Fruit fly (Drosophila melanogaster) whole organism, embryonic: ENCODE measurements around the gene CG6055.

Experiments
- ATbp ChIP-seq: fragments of 200-800 bp; sonication (Bioruptor generic); optimal IDR thresholded peaks from 2 replicates; lab custom pipeline; 2017; ENCODE audit warnings: missing biosample characterization, mild to moderate bottlenecking, missing genetic modification characterization, missing genetic modification reagents
- CG10267 ChIP-seq: fragments of 200-800 bp; sonication (Bioruptor generic); optimal IDR thresholded peaks from 2 replicates; lab custom pipeline; 2018; ENCODE audit warnings: missing biosample characterization, mild to moderate bottlenecking, missing genetic modification characterization, moderate library complexity
- CG10462 ChIP-seq: fragments of 200-800 bp; sonication (Bioruptor generic); optimal IDR thresholded peaks from 2 replicates; lab custom pipeline; 2016; ENCODE audit warnings: missing biosample characterization, missing genetic modification characterization
- CG11093 ChIP-seq: fragments of 200-800 bp; sonication (Bioruptor generic); IDR thresholded peaks from 3 replicates; pipeline ENCODE4 v1.3.6; 2022; ENCODE audit warnings: missing biosample characterization, missing genetic modification characterization
- CG11504 ChIP-seq: fragments of 200-800 bp; sonication (Bioruptor generic); optimal IDR thresholded peaks from 3 replicates; lab custom pipeline; 2019; ENCODE audit warnings: missing biosample characterization, mild to moderate bottlenecking, missing genetic modification characterization, moderate library complexity
- CG13123 ChIP-seq: fragments of 200-800 bp; sonication (Bioruptor generic); optimal IDR thresholded peaks from 2 replicates; lab custom pipeline; 2016; ENCODE audit warnings: missing biosample characterization, missing genetic modification characterization
- CG13624 ChIP-seq: fragments of 200-800 bp; sonication (Bioruptor generic); optimal IDR thresholded peaks from 2 replicates; lab custom pipeline; 2016; ENCODE audit warnings: missing biosample characterization, missing genetic modification characterization
- CG14965 ChIP-seq: fragments of 200-800 bp; sonication (Bioruptor generic); optimal IDR thresholded peaks from 2 replicates; lab custom pipeline; 2016; ENCODE audit warnings: missing biosample characterization, missing genetic modification characterization, borderline replicate concordance
- CG15269 ChIP-seq: fragments of 200-800 bp; sonication (Bioruptor generic); optimal IDR thresholded peaks from 2 replicates; lab custom pipeline; 2018; ENCODE audit warnings: missing biosample characterization, mild to moderate bottlenecking, missing genetic modification characterization, moderate library complexity
- CG16863 ChIP-seq: fragments of 200-800 bp; sonication (Bioruptor generic); optimal IDR thresholded peaks from 3 replicates; lab custom pipeline; 2016; ENCODE audit warnings: missing biosample characterization, missing genetic modification characterization
- CG17359 ChIP-seq: fragments of 200-800 bp; sonication (Bioruptor generic); optimal IDR thresholded peaks from 3 replicates; lab custom pipeline; 2018; ENCODE audit warnings: missing biosample characterization, mild to moderate bottlenecking, missing genetic modification characterization, moderate library complexity
- CG17612 ChIP-seq: fragments of 200-800 bp; sonication (Bioruptor generic); IDR thresholded peaks from 2 replicates; pipeline ENCODE4 v1.3.6; 2022; ENCODE audit warnings: missing biosample characterization, missing genetic modification characterization
- CG17802 ChIP-seq: fragments of 200-800 bp; sonication (Bioruptor generic); optimal IDR thresholded peaks from 2 replicates; lab custom pipeline; 2018; ENCODE audit warnings: missing biosample characterization, mild to moderate bottlenecking, missing genetic modification characterization, moderate library complexity
- CG2199 ChIP-seq: fragments of 200-800 bp; sonication (Bioruptor generic); IDR thresholded peaks from 3 replicates; pipeline ENCODE4 v1.3.6; 2022; ENCODE audit warnings: missing biosample characterization, missing genetic modification characterization
- CG2202 ChIP-seq: fragments of 200-800 bp; sonication (Bioruptor generic); optimal IDR thresholded peaks from 2 replicates; lab custom pipeline; 2018; ENCODE audit warnings: missing biosample characterization, mild to moderate bottlenecking, missing genetic modification characterization
- CG31441 ChIP-seq: fragments of 200-800 bp; sonication (Bioruptor generic); IDR thresholded peaks from 2 replicates; pipeline ENCODE4 v1.3.6; 2022; ENCODE audit warnings: missing biosample characterization, missing genetic modification characterization
- CG3407 ChIP-seq: fragments of 200-800 bp; sonication (Bioruptor generic); optimal IDR thresholded peaks from 2 replicates; lab custom pipeline; 2018; ENCODE audit warnings: missing biosample characterization, mild to moderate bottlenecking, missing genetic modification characterization
- CG3847 ChIP-seq: fragments of 200-800 bp; sonication (Bioruptor generic); IDR thresholded peaks from 2 replicates; pipeline ENCODE4 v1.3.6; 2022; ENCODE audit warnings: missing biosample characterization, missing genetic modification characterization
- CG4617 ChIP-seq: fragments of 200-800 bp; sonication (Bioruptor generic); optimal IDR thresholded peaks from 3 replicates; lab custom pipeline; 2016; ENCODE audit warnings: missing biosample characterization, missing genetic modification characterization, borderline replicate concordance
- CG7372 ChIP-seq: fragments of 200-800 bp; sonication (Bioruptor generic); IDR thresholded peaks from 2 replicates; pipeline ENCODE4 v1.3.6; 2022; ENCODE audit warnings: missing biosample characterization, missing genetic modification characterization
- CG8281 ChIP-seq: fragments of 200-800 bp; sonication (Bioruptor generic); optimal IDR thresholded peaks from 2 replicates; lab custom pipeline; 2018; ENCODE audit warnings: missing biosample characterization, mild to moderate bottlenecking, missing genetic modification characterization, moderate library complexity
- CG8359 ChIP-seq: fragments of 200-800 bp; sonication (Bioruptor generic); optimal IDR thresholded peaks from 2 replicates; lab custom pipeline; 2017; ENCODE audit warnings: missing biosample characterization, mild to moderate bottlenecking, missing genetic modification characterization, borderline replicate concordance
- CTCF ChIP-seq: fragments of 200-800 bp; sonication (Bioruptor generic); optimal IDR thresholded peaks from 2 replicates; lab custom pipeline; 2017; ENCODE audit warnings: missing biosample characterization, mild to moderate bottlenecking, missing genetic modification characterization, moderate library complexity
- Chrac-16 ChIP-seq: fragments of 200-800 bp; sonication (Bioruptor generic); optimal IDR thresholded peaks from 3 replicates; lab custom pipeline; 2016; ENCODE audit warnings: missing biosample characterization, missing genetic modification characterization
- Dip2 ChIP-seq: fragments of 200-800 bp; sonication (Bioruptor generic); IDR thresholded peaks from 2 replicates; pipeline ENCODE4 v1.3.6; 2022; ENCODE audit warnings: missing biosample characterization, missing genetic modification characterization
- Doc2 ChIP-seq: fragments of 200-800 bp; sonication (Bioruptor generic); IDR thresholded peaks from 2 replicates; pipeline ENCODE4 v1.3.6; 2022; ENCODE audit warnings: missing biosample characterization, missing genetic modification characterization
- Fer3 ChIP-seq: fragments of 200-800 bp; sonication (Bioruptor generic); optimal IDR thresholded peaks from 2 replicates; lab custom pipeline; 2018; ENCODE audit warnings: missing biosample characterization, mild to moderate bottlenecking, missing genetic modification characterization, moderate library complexity
- HLH4C ChIP-seq: fragments of 200-800 bp; sonication (Bioruptor generic); IDR thresholded peaks from 3 replicates; pipeline ENCODE4 v1.3.6; 2022; ENCODE audit warnings: missing biosample characterization, missing genetic modification characterization; ENCODE audit not compliant: partially characterized antibody
- Med ChIP-seq: fragments of 200-800 bp; sonication (Bioruptor generic); peaks from one replicate; lab custom pipeline; 2016; ENCODE audit warnings: missing biosample characterization, missing genetic modification characterization, mild to moderate bottlenecking, inconsistent platforms, moderate library complexity
- Neu2 ChIP-seq: fragments of 200-800 bp; sonication (Bioruptor generic); optimal IDR thresholded peaks from 3 replicates; lab custom pipeline; 2016; ENCODE audit warnings: missing biosample characterization, missing genetic modification characterization, borderline replicate concordance
- Sox100B ChIP-seq: fragments of 200-800 bp; sonication (Bioruptor generic); optimal IDR thresholded peaks from 3 replicates; lab custom pipeline; 2018; ENCODE audit warnings: missing biosample characterization, mild to moderate bottlenecking, missing genetic modification characterization
- Vsx1 ChIP-seq: fragments of 200-800 bp; sonication (Bioruptor generic); optimal IDR thresholded peaks from 2 replicates; lab custom pipeline; 2017; ENCODE audit warnings: missing biosample characterization, mild to moderate bottlenecking, missing genetic modification characterization, missing genetic modification reagents
- Xrp1 ChIP-seq: fragments of 200-800 bp; sonication (Bioruptor generic); IDR thresholded peaks from 2 replicates; pipeline ENCODE4 v1.3.6; 2022; ENCODE audit warnings: missing biosample characterization, missing genetic modification characterization
- ap ChIP-seq: fragments of 200-800 bp; sonication (Bioruptor generic); IDR thresholded peaks from 2 replicates; pipeline ENCODE4 v1.3.6; 2022; ENCODE audit warnings: missing biosample characterization, missing genetic modification characterization
- caup ChIP-seq: fragments of 200-800 bp; sonication (Bioruptor generic); optimal IDR thresholded peaks from 3 replicates; lab custom pipeline; 2017; ENCODE audit warnings: missing biosample characterization, mild to moderate bottlenecking, missing genetic modification characterization, moderate library complexity; ENCODE audit not compliant: severe bottlenecking
- eve ChIP-seq, 2 experiments: fragments of >200 bp; optimal IDR thresholded peaks; 2 replicates each; lab custom pipeline; 2017; ENCODE audit warnings: missing biosample characterization in 2 of 2, missing genetic modification characterization in 2 of 2
- gem ChIP-seq: fragments of 200-800 bp; sonication (Bioruptor generic); optimal IDR thresholded peaks from 2 replicates; lab custom pipeline; 2019; ENCODE audit warnings: missing biosample characterization, mild to moderate bottlenecking, missing genetic modification characterization, moderate library complexity
- grau ChIP-seq: fragments of 200-800 bp; optimal IDR thresholded peaks from 3 replicates; lab custom pipeline; 2019; ENCODE audit warnings: missing biosample characterization, mild to moderate bottlenecking, missing genetic modification characterization, moderate library complexity
- mld ChIP-seq: fragments of 200-800 bp; sonication (Bioruptor generic); IDR thresholded peaks from 3 replicates; pipeline ENCODE4 v1.3.6; 2022; ENCODE audit warnings: missing biosample characterization, missing genetic modification characterization; ENCODE audit not compliant: partially characterized antibody
- nom ChIP-seq: fragments of 200-800 bp; sonication (Bioruptor generic); optimal IDR thresholded peaks from 2 replicates; lab custom pipeline; 2017; ENCODE audit warnings: missing biosample characterization, missing genetic modification characterization, mild to moderate bottlenecking, moderate library complexity, missing genetic modification reagents
- oc ChIP-seq: fragments of 200-800 bp; sonication (Bioruptor generic); optimal IDR thresholded peaks from 2 replicates; lab custom pipeline; 2018; ENCODE audit warnings: missing biosample characterization, mild to moderate bottlenecking, missing genetic modification characterization, moderate library complexity
- salm ChIP-seq: fragments of 200-800 bp; sonication (Bioruptor generic); optimal IDR thresholded peaks from 2 replicates; lab custom pipeline; 2018; ENCODE audit warnings: missing biosample characterization, mild to moderate bottlenecking, missing genetic modification characterization
- schlank ChIP-seq: fragments of 200-800 bp; sonication (Bioruptor generic); optimal IDR thresholded peaks from 2 replicates; lab custom pipeline; 2018; ENCODE audit warnings: missing biosample characterization, mild to moderate bottlenecking, missing genetic modification characterization
- sens ChIP-seq: fragments of 200-800 bp; sonication (Bioruptor generic); peaks from one replicate; lab custom pipeline; 2016; ENCODE audit warnings: missing biosample characterization, missing genetic modification characterization
- seq ChIP-seq: fragments of 200-800 bp; sonication (Bioruptor generic); IDR thresholded peaks from 2 replicates; pipeline ENCODE4 v1.3.6; 2022; ENCODE audit warnings: missing biosample characterization, missing genetic modification characterization
- slp2 ChIP-seq: fragments of 200-800 bp; sonication (Bioruptor generic); optimal IDR thresholded peaks from 2 replicates; lab custom pipeline; 2016; ENCODE audit warnings: missing biosample characterization, missing genetic modification characterization
- sr ChIP-seq: fragments of 200-800 bp; sonication (Bioruptor generic); IDR thresholded peaks from 3 replicates; pipeline ENCODE4 v1.3.6; 2022; ENCODE audit warnings: missing biosample characterization, missing genetic modification characterization
- vnd ChIP-seq: fragments of 200-800 bp; sonication (Bioruptor generic); IDR thresholded peaks from 3 replicates; pipeline ENCODE4 v1.3.6; 2022; ENCODE audit warnings: missing biosample characterization, missing genetic modification characterization; ENCODE audit not compliant: partially characterized antibody
- vvl ChIP-seq: fragments of 200-800 bp; sonication (Bioruptor generic); IDR thresholded peaks from 2 replicates; pipeline ENCODE4 v1.3.6; 2022; ENCODE audit warnings: missing biosample characterization, missing genetic modification characterization

Gene CG6055

DNA sequence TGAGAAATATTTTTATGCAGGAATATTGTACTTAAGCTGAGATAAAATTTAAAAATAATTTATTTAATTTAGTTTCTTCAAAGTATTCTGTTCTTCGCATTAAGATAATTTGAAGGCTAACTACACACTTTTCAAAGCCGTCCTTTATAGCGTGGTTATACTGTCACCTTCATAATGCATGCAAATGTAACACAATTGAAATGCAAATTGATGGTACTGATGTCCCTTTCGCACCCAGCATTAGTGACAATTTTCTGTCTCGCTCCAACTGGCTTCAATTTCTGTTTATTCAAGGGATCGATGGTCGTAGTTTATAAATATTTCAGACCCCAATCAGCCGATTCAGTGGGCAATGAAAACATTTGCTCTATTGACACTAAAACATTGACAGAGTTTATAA lies 27.8 kb upstream of the CG6055 start:
- peak; percentile 78 for TF ChIP-seq vvl
- no peak for TF ChIP-seq CG10267 (tag; lab: Kevin White, UChicago)
- TF ChIP-seq Xrp1 (GFP tag; lab: Robert Waterston, UW), result 0 out of 2 replicates have a peak, but pooled peaks have one; percentile 20
- no peak for TF ChIP-seq CG3847
- peak; percentile 60 for TF ChIP-seq Med (GFP tag; lab: Kevin White, UChicago)
- peak; percentile 19 for TF ChIP-seq gem (tag; lab: Kevin White, UChicago)
- TF ChIP-seq sens (GFP tag; lab: Kevin White, UChicago), result peak; percentile 60
- no peak for TF ChIP-seq CG17802 (tag; lab: Kevin White, UChicago)
- no peak for TF ChIP-seq CG13624 (GFP tag; lab: Kevin White, UChicago)
- TF ChIP-seq CG31441 (GFP tag; lab: Robert Waterston, UW), result 0 out of 2 replicates have a peak, but pooled peaks have one; percentile 21
- no peak for TF ChIP-seq vnd (GFP tag; lab: Robert Waterston, UW)
- peak; percentile 50 for TF ChIP-seq grau
- TF ChIP-seq CG17612, result no peak
- TF ChIP-seq ATbp, result peak; percentile 14
- TF ChIP-seq CTCF (GFP tag; lab: Kevin White, UChicago), result no peak
- TF ChIP-seq CG11504, result peak; percentile 32

dm6 chr2L:7440458-7441018 lies 25.8 kb upstream of the CG6055 start:
- TF ChIP-seq ATbp (peak; percentile 9), oc (tag; lab: Kevin White, UChicago) (peak; percentile 24), CG3407 (GFP tag; lab: Kevin White, UChicago) (peak; percentile 5), CG17359 (tag; lab: Kevin White, UChicago) (no peak), Dip2 (no peak), CG15269 (tag; lab: Kevin White, UChicago) (no peak), salm (tag; lab: Kevin White, UChicago) (no peak), CG4617 (GFP tag; lab: Kevin White, UChicago) (no peak), eve (GFP tag; optimal IDR thresholded peaks at IDR 0.05; lab: Kevin White, UChicago) (no peak), Med (GFP tag; lab: Kevin White, UChicago) (peak; percentile 37), CG10462 (no peak), CG14965 (GFP tag; lab: Kevin White, UChicago) (no peak), sens (GFP tag; lab: Kevin White, UChicago) (peak; percentile 59), HLH4C (GFP tag; lab: Robert Waterston, UW) (no peak), CG2199 (GFP tag; lab: Robert Waterston, UW) (no peak), Doc2 (no peak), nom (GFP tag; lab: Kevin White, UChicago) (no peak), schlank (tag; lab: Kevin White, UChicago) (no peak), CG11093 (GFP tag; lab: Robert Waterston, UW) (no peak), CG8281 (no peak), CG13123 (GFP tag; lab: Kevin White, UChicago) (no peak), seq (GFP tag; lab: Robert Waterston, UW) (no peak), sr (GFP tag; lab: Robert Waterston, UW) (no peak), CG8359 (GFP tag; lab: Kevin White, UChicago) (no peak), CG7372 (no peak), Fer3 (tag; lab: Kevin White, UChicago) (no peak), CG16863 (GFP tag; lab: Kevin White, UChicago) (no peak), Sox100B (GFP tag; lab: Kevin White, UChicago) (no peak), CG2202 (no peak), CG17802 (tag; lab: Kevin White, UChicago) (no peak), mld (GFP tag; lab: Robert Waterston, UW) (no peak), ap (no peak), Neu2 (GFP tag; lab: Kevin White, UChicago) (no peak), slp2 (GFP tag; lab: Kevin White, UChicago) (no peak), Chrac-16 (GFP tag; lab: Kevin White, UChicago) (no peak), caup (GFP tag; lab: Kevin White, UChicago) (no peak), Vsx1 (no peak)
